Worm (Caenorhabditis elegans): Measurements from ENCODE around the gene C53B4.3.
A peak's percentile ranks its signal among the peaks of the same experiment; 100 is the strongest.

C53B4.3 gene

ce11 chrIV:8973249-8973958 is at the start of gene C53B4.3 (continued):
- TF ChIP-seq fkh-4 (tag; optimal IDR thresholded peaks at IDR 0.05; ENCODE audit: borderline replicate concordance) (peak; percentile 97), nhr-90 (tag; optimal IDR thresholded peaks at IDR 0.05; ENCODE audit: poor library complexity) (peak; percentile 95), nhr-19 (GFP tag; conservative IDR thresholded peaks at IDR 0.05) (peak; percentile 86), jun-1 (tag; optimal IDR thresholded peaks at IDR 0.05) (peak; percentile 12), aly-2 (tag; optimal IDR thresholded peaks at IDR 0.05) (no peak), ceh-82 (tag; optimal IDR thresholded peaks at IDR 0.05) (peak; percentile 54 to 70 (median 58)), dsc-1 (tag; optimal IDR thresholded peaks at IDR 0.05) (peak; percentile 96), C04F5.9 (tag; optimal IDR thresholded peaks at IDR 0.05) (peak; percentile 87), efl-1 (optimal IDR thresholded peaks at IDR 0.05) (peak; percentile 63 to 67), efl-1 (GFP tag; optimal IDR thresholded peaks at IDR 0.05 in 1 of 2) (peak; percentile 59 to 95), lin-39 (tag; optimal IDR thresholded peaks at IDR 0.05) (peak; percentile 63), blmp-1 (tag; optimal IDR thresholded peaks at IDR 0.05) (peak; percentile 56), pag-3 (tag; optimal IDR thresholded peaks at IDR 0.05; ENCODE audit: borderline replicate concordance, insufficient read depth) (no peak), ets-5 (GFP tag; IDR thresholded peaks at IDR 0.05) (no peak), sox-4 (tag; optimal IDR thresholded peaks at IDR 0.05) (peak; percentile 95), egl-13 (tag; optimal IDR thresholded peaks at IDR 0.05) (peak; percentile 94), lsy-2 (tag; optimal IDR thresholded peaks at IDR 0.05) (peak; percentile 66 to 79), mab-9 (GFP tag; IDR thresholded peaks at IDR 0.05) (peak; percentile 82), ztf-11 (tag; optimal IDR thresholded peaks at IDR 0.05) (peak in 1 of 2 experiments; percentile 96), swsn-7 (tag; optimal IDR thresholded peaks at IDR 0.05) (peak; percentile 91), snu-23 (GFP tag; optimal IDR thresholded peaks at IDR 0.05) (peak; percentile 91), fos-1 (tag; optimal IDR thresholded peaks at IDR 0.05) (no peak), rnt-1 (tag; optimal IDR thresholded peaks at IDR 0.05) (peak; percentile 99), nhr-28 (tag; optimal IDR thresholded peaks at IDR 0.05) (no peak), unc-62 (GFP tag; optimal IDR thresholded peaks at IDR 0.05) (no peak), hlh-4 (tag; optimal IDR thresholded peaks at IDR 0.05) (peak; percentile 80), tbx-2 (tag; optimal IDR thresholded peaks at IDR 0.05) (peak; percentile 93), nhr-71 (tag; optimal IDR thresholded peaks at IDR 0.05) (peak; percentile 93), ceh-63 (GFP tag; optimal IDR thresholded peaks at IDR 0.05) (no peak), nhr-47 (tag; optimal IDR thresholded peaks at IDR 0.05) (peak; percentile 92), unc-86 (tag; optimal IDR thresholded peaks at IDR 0.05) (peak; percentile 79), hpl-2 (GFP tag; optimal IDR thresholded peaks at IDR 0.05) (no peak), ceh-88 (GFP tag; IDR thresholded peaks at IDR 0.05) (peak; percentile 66; the same call in 1 of the 2 replicates)

- TF ChIP-seq blmp-1 (tag; optimal IDR thresholded peaks at IDR 0.05), result no peak
- TF ChIP-seq nhr-28 (tag; optimal IDR thresholded peaks at IDR 0.05), result no peak
- no peak for TF ChIP-seq nhr-11 (tag; optimal IDR thresholded peaks at IDR 0.05)
- TF ChIP-seq egl-27 (tag; optimal IDR thresholded peaks at IDR 0.05), result no peak
- no peak for TF ChIP-seq nhr-20 (tag; optimal IDR thresholded peaks at IDR 0.05)
- TF ChIP-seq C04F5.9 (tag; optimal IDR thresholded peaks at IDR 0.05), result no peak
- no peak for TF ChIP-seq sox-4 (tag; optimal IDR thresholded peaks at IDR 0.05)
- TF ChIP-seq nhr-71 (tag; optimal IDR thresholded peaks at IDR 0.05), result no peak
- no peak for TF ChIP-seq efl-3 (GFP tag; optimal IDR thresholded peaks at IDR 0.05)
- TF ChIP-seq snpc-4 (tag; optimal IDR thresholded peaks at IDR 0.05), result no peak
- no peak for TF ChIP-seq nhr-237 (tag; optimal IDR thresholded peaks at IDR 0.05)
- TF ChIP-seq isw-1 (GFP tag; IDR thresholded peaks at IDR 0.05), result no peak
- no peak for TF ChIP-seq mab-9 (GFP tag; IDR thresholded peaks at IDR 0.05)
- peak in 2 of 3 experiments; percentile 16 to 49 for TF ChIP-seq dpl-1 (GFP tag; optimal IDR thresholded peaks at IDR 0.05)
- TF ChIP-seq vab-15 (tag; optimal IDR thresholded peaks at IDR 0.05), result no peak
- peak; percentile 66 for TF ChIP-seq nhr-85 (tag)
- no peak for TF ChIP-seq sup-37 (GFP tag; optimal IDR thresholded peaks at IDR 0.05)
- TF ChIP-seq fkh-10 (GFP tag; optimal IDR thresholded peaks at IDR 0.05), result no peak
- no peak for TF ChIP-seq Y116A8C.19 (tag; optimal IDR thresholded peaks at IDR 0.05; ENCODE audit: borderline replicate concordance)
- no peak for TF ChIP-seq lsy-2 (tag; optimal IDR thresholded peaks at IDR 0.05)
- TF ChIP-seq lin-35 (GFP tag; optimal IDR thresholded peaks at IDR 0.05), result peak in 1 of 2 experiments; percentile 3
- no peak for TF ChIP-seq elt-3 (tag; optimal IDR thresholded peaks at IDR 0.05)
- TF ChIP-seq zag-1 (tag; optimal IDR thresholded peaks at IDR 0.05), result no peak
- TF ChIP-seq zip-4 (GFP tag; optimal IDR thresholded peaks at IDR 0.05), result no peak
- TF ChIP-seq rnt-1 (tag; optimal IDR thresholded peaks at IDR 0.05), result peak; percentile 24
- no peak for TF ChIP-seq fos-1 (tag; optimal IDR thresholded peaks at IDR 0.05)
Measured at ce11 chrIV:9021245-9021779, 47.8 kb upstream of the C53B4.3 start.

Measured in whole organism, L1 larva.